Fruit fly (Drosophila melanogaster): ENCODE results near the gene Ent1.

The Ent1 gene

DNA sequence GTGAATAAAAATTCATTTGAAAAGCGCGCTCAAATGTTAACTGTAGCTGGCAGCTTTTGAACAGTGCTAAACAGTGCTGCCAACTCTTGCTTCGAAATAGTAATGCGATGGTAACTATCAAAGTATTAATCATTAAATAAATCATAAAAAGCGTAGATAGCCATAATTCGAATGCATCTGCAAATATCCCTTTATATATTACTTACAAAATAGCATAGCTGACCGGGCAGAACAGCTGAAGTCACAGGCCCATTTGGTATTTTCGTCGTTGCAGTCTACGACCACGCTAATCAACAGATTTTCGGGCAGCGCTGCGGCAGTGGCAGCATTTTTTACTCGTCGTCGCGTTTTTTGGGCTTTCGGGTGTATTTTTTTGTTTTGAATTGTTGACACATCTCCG, 52.0 kb downstream of the Ent1 start, which contains the start of gene Plc21C (continued):
- TF ChIP-seq CG17802 (tag; optimal IDR thresholded peaks at IDR 0.05) (no peak), vfl (GFP tag; optimal IDR thresholded peaks at IDR 0.05) (peak; percentile 42), Poxn (GFP tag; IDR thresholded peaks at IDR 0.05) (no peak), CG15696 (tag; optimal IDR thresholded peaks at IDR 0.05) (peak; percentile 43), Fer3 (tag; optimal IDR thresholded peaks at IDR 0.05) (peak; percentile 45), CG12769 (tag; optimal IDR thresholded peaks at IDR 0.05) (peak; percentile 52), HLHmδ (GFP tag; optimal IDR thresholded peaks at IDR 0.05) (no peak), tio (GFP tag; optimal IDR thresholded peaks at IDR 0.05) (no peak), CG1832 (GFP tag; optimal IDR thresholded peaks at IDR 0.05) (no peak), CG1602 (GFP tag; optimal IDR thresholded peaks at IDR 0.05) (peak; percentile 38), ab (GFP tag; optimal IDR thresholded peaks at IDR 0.05) (no peak), Adf1 (GFP tag; IDR thresholded peaks at IDR 0.05) (peak; percentile 92), Pdp1 (GFP tag; optimal IDR thresholded peaks at IDR 0.05) (peak; percentile 50 to 67), vnd (GFP tag; IDR thresholded peaks at IDR 0.05; ENCODE audit: partially characterized antibody) (no peak), Nf-YA (GFP tag; IDR thresholded peaks at IDR 0.05) (no peak), CG18476 (GFP tag; optimal IDR thresholded peaks at IDR 0.05) (peak; percentile 33), pnt (GFP tag; optimal IDR thresholded peaks at IDR 0.05) (peak; percentile 25), corto (GFP tag; optimal IDR thresholded peaks at IDR 0.05) (no peak), psq (GFP tag; optimal IDR thresholded peaks at IDR 0.05) (no peak), Lpt (GFP tag; optimal IDR thresholded peaks at IDR 0.05) (no peak), YL-1 (GFP tag; optimal IDR thresholded peaks at IDR 0.05) (peak; percentile 49), CG34422 (GFP tag; IDR thresholded peaks at IDR 0.05) (0 out of 3 replicates have a peak, but pooled peaks have one; percentile 46), CG4854 (GFP tag; optimal IDR thresholded peaks at IDR 0.05) (peak; percentile 71), CG18262 (tag; optimal IDR thresholded peaks at IDR 0.05) (peak; percentile 42), CG4404 (GFP tag; IDR thresholded peaks at IDR 0.05) (0 out of 2 replicates have a peak, but pooled peaks have one; percentile 22), Oli (tag; optimal IDR thresholded peaks at IDR 0.05) (no peak), CG31441 (GFP tag; IDR thresholded peaks at IDR 0.05) (0 out of 2 replicates have a peak, but pooled peaks have one; percentile 46), CG6854 (GFP tag; optimal IDR thresholded peaks at IDR 0.05) (peak; percentile 4), prd (optimal IDR thresholded peaks at IDR 0.05) (no peak), prd (GFP tag; IDR thresholded peaks at IDR 0.05) (peak; percentile 33; the same call in 1 of the 3 replicates), CG17829 (tag; optimal IDR thresholded peaks at IDR 0.05) (peak; percentile 69), ash1 (GFP tag; optimal IDR thresholded peaks at IDR 0.05) (no peak), ssp (GFP tag; IDR thresholded peaks at IDR 0.05) (peak; percentile 34; the same call in 1 of the 2 replicates), CG32767 (GFP tag; IDR thresholded peaks at IDR 0.05) (no peak), nerfin-1 (tag; optimal IDR thresholded peaks at IDR 0.05) (peak; percentile 36), h (optimal IDR thresholded peaks at IDR 0.05) (no peak), dmrt11E (tag; optimal IDR thresholded peaks at IDR 0.05) (no peak), sr (GFP tag; IDR thresholded peaks at IDR 0.05) (no peak), CG7556 (GFP tag; optimal IDR thresholded peaks at IDR 0.05) (peak; percentile 43), Myb (GFP tag; optimal IDR thresholded peaks at IDR 0.05) (peak; percentile 71), z (GFP tag; IDR thresholded peaks at IDR 0.05) (no peak), CG11093 (GFP tag; IDR thresholded peaks at IDR 0.05) (no peak), tll (GFP tag; optimal IDR thresholded peaks at IDR 0.05) (no peak), Max (GFP tag; optimal IDR thresholded peaks at IDR 0.05) (peak; percentile 65), wek (GFP tag; optimal IDR thresholded peaks at IDR 0.05) (no peak), gcm (GFP tag; optimal IDR thresholded peaks at IDR 0.05) (peak; percentile 25), Gsc (GFP tag; IDR thresholded peaks at IDR 0.05) (no peak), CG9797 (GFP tag; optimal IDR thresholded peaks at IDR 0.05) (peak; percentile 89), CG1024 (GFP tag; IDR thresholded peaks at IDR 0.05) (no peak), Taf1 (GFP tag; IDR thresholded peaks at IDR 0.05) (no peak), ATbp (GFP tag; optimal IDR thresholded peaks at IDR 0.05) (no peak)

All from whole organism, embryonic.